Fruit fly (Drosophila melanogaster): Measurements from ENCODE around the gene Cpr12A.

Cpr12A gene

DNA sequence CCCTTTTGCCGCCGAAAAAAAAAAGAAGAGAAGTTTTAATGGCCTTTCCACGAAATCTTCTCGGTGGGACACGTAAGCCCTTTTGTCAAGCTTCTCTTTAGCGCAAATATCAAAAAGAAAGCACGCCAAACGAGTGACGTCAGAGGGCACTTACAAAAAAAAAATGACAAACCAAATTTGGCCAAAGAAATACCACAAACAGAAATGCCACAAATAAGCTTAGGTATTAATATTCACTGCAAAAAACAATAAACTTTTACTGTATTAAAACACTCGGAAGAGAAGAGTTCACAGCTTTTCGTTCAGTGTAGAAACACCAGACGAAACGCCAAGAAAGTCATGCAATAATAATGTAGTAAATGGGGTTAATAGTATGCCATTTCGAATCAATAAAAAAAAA, 24.7 kb downstream of the Cpr12A start (continued):
- peak; percentile 72 for TF ChIP-seq Sox102F (GFP tag; optimal IDR thresholded peaks at IDR 0.05)
- peak; percentile 65 for TF ChIP-seq CG34406 (GFP tag; optimal IDR thresholded peaks at IDR 0.05)
- peak; percentile 12 for TF ChIP-seq net (GFP tag; optimal IDR thresholded peaks at IDR 0.05)
- TF ChIP-seq cyc (GFP tag; optimal IDR thresholded peaks at IDR 0.05) = peak; percentile 59
- TF ChIP-seq Eip78C (GFP tag) = peak; percentile 92
- TF ChIP-seq esn (GFP tag; optimal IDR thresholded peaks at IDR 0.05) = peak; percentile 69
- TF ChIP-seq ss (GFP tag; optimal IDR thresholded peaks at IDR 0.05) = peak in 1 of 2 experiments; percentile 12
- TF ChIP-seq spab (GFP tag; optimal IDR thresholded peaks at IDR 0.05) = no peak
- peak; percentile 22 for TF ChIP-seq Sox15 (GFP tag; optimal IDR thresholded peaks at IDR 0.05)
- no peak for TF ChIP-seq CG4318 (GFP tag; optimal IDR thresholded peaks at IDR 0.05)
- TF ChIP-seq fkh (GFP tag; optimal IDR thresholded peaks at IDR 0.05) = no peak
- TF ChIP-seq topi (GFP tag; optimal IDR thresholded peaks at IDR 0.05) = peak; percentile 74

DNA sequence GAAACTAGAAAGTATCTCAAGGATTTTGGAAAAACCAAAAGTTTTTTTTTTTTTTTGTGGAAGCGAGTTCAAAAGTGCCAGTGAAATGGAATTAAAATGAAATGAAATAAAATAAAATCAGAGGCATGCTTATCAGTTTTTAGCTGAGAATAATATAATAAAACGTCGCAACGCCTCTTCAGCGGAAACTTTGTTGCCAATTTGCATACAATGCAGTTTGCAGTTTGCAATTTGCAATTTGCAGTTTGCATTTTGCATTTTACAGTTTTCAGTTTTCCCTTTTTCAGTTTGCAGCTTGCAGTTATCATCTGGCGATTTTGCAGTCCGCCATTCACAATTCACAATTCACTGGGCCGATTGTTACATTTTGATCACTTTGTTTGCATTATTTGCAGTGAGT, 25.4 kb downstream of the Cpr12A start:
- TF ChIP-seq OdsH (GFP tag; optimal IDR thresholded peaks at IDR 0.05) (no peak), dsx (GFP tag; optimal IDR thresholded peaks at IDR 0.05; ENCODE audit: poor library complexity, severe bottlenecking) (peak; percentile 57), svp (GFP tag) (peak; percentile 10)

DNA sequence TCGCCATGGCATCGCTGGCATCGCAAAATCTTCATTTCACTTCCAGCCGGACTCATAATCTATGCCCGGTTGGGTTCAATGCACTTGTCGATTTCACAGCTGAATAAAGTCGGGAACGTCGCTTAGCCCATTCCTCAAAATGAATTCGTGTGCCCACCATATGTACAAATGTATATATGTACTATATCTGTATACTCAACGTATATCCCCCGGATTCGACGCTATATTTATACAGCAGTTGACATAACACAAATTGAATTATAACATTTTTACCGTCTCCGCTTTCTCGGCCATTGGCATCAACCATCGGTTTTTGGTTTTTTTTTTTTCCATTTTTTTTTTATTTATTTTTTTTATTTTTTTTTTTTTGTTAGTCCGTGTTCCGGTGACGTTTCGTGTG, 26.8 kb downstream of the Cpr12A start:
- TF ChIP-seq CG11294 (GFP tag; IDR thresholded peaks at IDR 0.05) (no peak), ss (GFP tag; optimal IDR thresholded peaks at IDR 0.05) (no peak), dsx (GFP tag; optimal IDR thresholded peaks at IDR 0.05; ENCODE audit: poor library complexity, severe bottlenecking) (no peak), CG6854 (GFP tag; optimal IDR thresholded peaks at IDR 0.05) (no peak), CG8632 (GFP tag; optimal IDR thresholded peaks at IDR 0.05) (no peak), Hr39 (GFP tag; optimal IDR thresholded peaks at IDR 0.05) (no peak), Sox14 (GFP tag; optimal IDR thresholded peaks at IDR 0.05) (no peak), achi (GFP tag; optimal IDR thresholded peaks at IDR 0.05) (no peak), cyc (GFP tag; optimal IDR thresholded peaks at IDR 0.05) (no peak), eg (GFP tag; IDR thresholded peaks at IDR 0.05) (no peak), pdm3 (GFP tag; optimal IDR thresholded peaks at IDR 0.05) (no peak), CG10631 (GFP tag; optimal IDR thresholded peaks at IDR 0.05) (no peak), esn (GFP tag; optimal IDR thresholded peaks at IDR 0.05) (peak; percentile 21), Met (GFP tag; optimal IDR thresholded peaks at IDR 0.05) (peak; percentile 7), salr (GFP tag; optimal IDR thresholded peaks at IDR 0.05) (no peak), CG6792 (GFP tag; optimal IDR thresholded peaks at IDR 0.05) (no peak), vri (GFP tag; optimal IDR thresholded peaks at IDR 0.05) (peak; percentile 88), dac (GFP tag; optimal IDR thresholded peaks at IDR 0.05) (no peak), CG6163 (GFP tag; IDR thresholded peaks at IDR 0.05) (0 out of 3 replicates have a peak, but pooled peaks have one; percentile 30), CG7368 (GFP tag; optimal IDR thresholded peaks at IDR 0.05) (no peak), CG31627 (GFP tag; optimal IDR thresholded peaks at IDR 0.05) (no peak), CG11902 (GFP tag; optimal IDR thresholded peaks at IDR 0.05) (no peak), CG8119 (GFP tag; IDR thresholded peaks at IDR 0.05) (no peak), CG3032 (tag; optimal IDR thresholded peaks at IDR 0.05) (no peak), CG3919 (GFP tag; optimal IDR thresholded peaks at IDR 0.05) (no peak), CG1621 (tag; optimal IDR thresholded peaks at IDR 0.05) (no peak), acj6 (GFP tag; optimal IDR thresholded peaks at IDR 0.05) (no peak), CG6276 (GFP tag; optimal IDR thresholded peaks at IDR 0.05) (no peak), fkh (GFP tag; optimal IDR thresholded peaks at IDR 0.05) (peak; percentile 77), topi (GFP tag; optimal IDR thresholded peaks at IDR 0.05) (peak; percentile 15), Hr4 (GFP tag; optimal IDR thresholded peaks at IDR 0.05) (no peak), Sox15 (GFP tag; optimal IDR thresholded peaks at IDR 0.05) (no peak), fd59A (GFP tag; optimal IDR thresholded peaks at IDR 0.05) (no peak), spab (GFP tag; optimal IDR thresholded peaks at IDR 0.05) (no peak), Ets21C (GFP tag; optimal IDR thresholded peaks at IDR 0.05) (no peak), OdsH (GFP tag; optimal IDR thresholded peaks at IDR 0.05) (no peak), Eip78C (GFP tag) (peak; percentile 46), fd85E (GFP tag; optimal IDR thresholded peaks at IDR 0.05) (no peak), CG32006 (GFP tag; optimal IDR thresholded peaks at IDR 0.05) (no peak), svp (GFP tag) (peak; percentile 72), Eip93F (GFP tag; optimal IDR thresholded peaks at IDR 0.05) (no peak), Sox102F (GFP tag; optimal IDR thresholded peaks at IDR 0.05) (peak; percentile 12), Lpt (GFP tag; optimal IDR thresholded peaks at IDR 0.05) (no peak), CG16779 (tag; optimal IDR thresholded peaks at IDR 0.05) (no peak), CG4318 (GFP tag; optimal IDR thresholded peaks at IDR 0.05) (no peak)
